Worm (Caenorhabditis elegans) whole organism, mixed stage, embryonic: ENCODE data around the gene Y51H4A.941.

ENCODE experiments used
- blmp-1 ChIP-seq: fragments of 150-350 bp; optimal IDR thresholded peaks from 2 replicates; lab custom pipeline; 2014; ENCODE audit warnings: missing biosample characterization, missing genetic modification characterization
- ceh-83 ChIP-seq: fragments of 200-800 bp; sonication (Bioruptor generic); optimal IDR thresholded peaks from 2 replicates; lab custom pipeline; 2018; ENCODE audit warnings: mild to moderate bottlenecking, missing genetic modification characterization, missing compliant biosample characterization
- cnd-1 ChIP-seq: fragments of 200-800 bp; sonication (Bioruptor generic); optimal IDR thresholded peaks from 2 replicates; lab custom pipeline; 2018; ENCODE audit warnings: mild to moderate bottlenecking, missing genetic modification characterization, missing compliant biosample characterization
- lin-32 ChIP-seq: fragments of 200-800 bp; sonication (Bioruptor generic); optimal IDR thresholded peaks from 2 replicates; lab custom pipeline; 2018; ENCODE audit warnings: mild to moderate bottlenecking, missing genetic modification characterization, missing compliant biosample characterization
- mep-1 ChIP-seq: fragments of 150-350 bp; optimal IDR thresholded peaks from 2 replicates; lab custom pipeline; 2017; ENCODE audit warnings: missing biosample characterization, missing genetic modification reagents, missing genetic modification characterization, inconsistent platforms
- nhr-28 ChIP-seq: fragments of 150-350 bp; optimal IDR thresholded peaks from 2 replicates; lab custom pipeline; 2014; ENCODE audit warnings: missing biosample characterization, missing genetic modification characterization
- nhr-76 ChIP-seq: sonication (generic microtip); optimal IDR thresholded peaks from 2 replicates; lab custom pipeline; 2017; ENCODE audit warnings: missing biosample characterization, missing genetic modification characterization
- snpc-4 ChIP-seq: fragments of 150-350 bp; optimal IDR thresholded peaks from 2 replicates; lab custom pipeline; 2014; ENCODE audit warnings: missing biosample characterization, missing genetic modification characterization
- sptf-1 ChIP-seq: sonication (generic microtip); optimal IDR thresholded peaks from 2 replicates; lab custom pipeline; 2017; ENCODE audit warnings: mild to moderate bottlenecking, missing genetic modification characterization, moderate library complexity, missing compliant biosample characterization
- unc-120 ChIP-seq: sonication (generic microtip); optimal IDR thresholded peaks from 2 replicates; lab custom pipeline; 2017; ENCODE audit warnings: missing genetic modification characterization, missing compliant biosample characterization; ENCODE audit not compliant: poor library complexity, severe bottlenecking
- unc-39 ChIP-seq: fragments of 150-350 bp; optimal IDR thresholded peaks from 2 replicates; lab custom pipeline; 2014; ENCODE audit warnings: missing biosample characterization, missing genetic modification characterization
- unc-62 ChIP-seq: fragments of 150-350 bp; optimal IDR thresholded peaks from 2 replicates; lab custom pipeline; 2014; ENCODE audit warnings: missing biosample characterization, missing genetic modification reagents, missing genetic modification characterization
- ztf-11 ChIP-seq: fragments of 150-350 bp; optimal IDR thresholded peaks from 2 replicates; lab custom pipeline; 2014; ENCODE audit warnings: missing biosample characterization, missing genetic modification characterization

DNA sequence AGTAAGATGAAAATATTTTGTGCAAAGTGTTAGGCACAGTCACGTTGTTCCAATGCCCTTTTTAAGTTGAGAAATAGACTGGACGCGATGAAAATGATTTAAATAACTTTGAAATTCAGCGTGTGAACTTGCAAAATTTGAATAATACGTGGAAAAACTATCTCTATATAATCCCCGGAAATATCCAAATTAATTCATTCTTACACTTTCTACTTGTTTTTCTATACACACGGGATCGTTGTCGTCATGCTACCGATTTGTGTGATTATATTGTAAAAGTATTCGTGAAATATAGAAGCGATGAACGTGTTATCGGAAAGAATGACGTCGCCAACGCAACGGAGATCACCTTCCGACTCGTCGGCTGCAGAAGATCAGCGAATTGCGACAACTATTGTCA, 49.1 kb upstream of the Y51H4A.941 start, which contains the start of gene Y43D4A.1:
- no peak for TF ChIP-seq blmp-1
- no peak for TF ChIP-seq lin-32
- no peak for TF ChIP-seq nhr-76 (tag; lab: Kevin White, UChicago)
- TF ChIP-seq snpc-4 = no peak
- no peak for TF ChIP-seq unc-62 (GFP tag; lab: Kevin White, UChicago)
- no peak for TF ChIP-seq sptf-1 (tag; lab: Kevin White, UChicago)
- no peak for TF ChIP-seq ceh-83 (GFP tag; lab: Kevin White, UChicago)
- TF ChIP-seq mep-1 (tag; lab: Kevin White, UChicago) = no peak
- TF ChIP-seq ztf-11 (tag; lab: Kevin White, UChicago) = no peak
- no peak for TF ChIP-seq unc-120 (tag; lab: Kevin White, UChicago)
- TF ChIP-seq nhr-28 (tag; lab: Kevin White, UChicago) = no peak
- TF ChIP-seq cnd-1 (tag; lab: Kevin White, UChicago) = no peak
- TF ChIP-seq unc-39 = no peak
